Worm (Caenorhabditis elegans): ENCODE results near the gene otub-3.

- TF ChIP-seq ceh-9 (tag; optimal IDR thresholded peaks at IDR 0.05) (no peak), unc-42 (tag; optimal IDR thresholded peaks at IDR 0.05) (no peak), ama-1 (optimal IDR thresholded peaks at IDR 0.05) (no peak), nhr-11 (tag; optimal IDR thresholded peaks at IDR 0.05) (no peak)
Observed at ce11 chrIV:8761896-8762295, 33.9 kb downstream of the otub-3 start, which contains the start of the genes F20C5.11 and klp-11.
